Worm (Caenorhabditis elegans): ENCODE results near the gene F44B9.2.

The F44B9.2 gene

DNA sequence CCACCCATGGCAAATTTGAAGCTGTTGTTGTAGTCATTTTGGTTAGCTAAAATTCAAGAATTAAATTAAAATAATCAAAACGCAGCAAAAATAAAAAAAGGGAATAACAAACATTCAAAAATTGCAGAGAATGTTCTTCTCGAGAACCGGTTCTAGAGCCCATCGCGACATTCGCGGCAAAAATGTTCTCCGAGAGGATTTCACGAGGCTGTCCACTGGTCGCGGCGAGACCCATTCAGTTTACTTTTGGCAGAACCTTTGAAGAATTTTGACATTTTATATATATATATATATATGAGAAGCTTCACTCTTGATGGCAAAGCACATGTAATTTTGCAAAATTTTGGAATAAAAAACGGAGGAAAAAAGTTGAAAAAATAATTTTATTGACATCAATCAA lies 7.2 kb downstream of the F44B9.2 start, which contains the start of gene F44B9.8 (continued):
- TF ChIP-seq F33H1.4 (GFP tag; IDR thresholded peaks at IDR 0.05) (peak; percentile 80), T26A5.8 (tag; optimal IDR thresholded peaks at IDR 0.05) (no peak)

DNA sequence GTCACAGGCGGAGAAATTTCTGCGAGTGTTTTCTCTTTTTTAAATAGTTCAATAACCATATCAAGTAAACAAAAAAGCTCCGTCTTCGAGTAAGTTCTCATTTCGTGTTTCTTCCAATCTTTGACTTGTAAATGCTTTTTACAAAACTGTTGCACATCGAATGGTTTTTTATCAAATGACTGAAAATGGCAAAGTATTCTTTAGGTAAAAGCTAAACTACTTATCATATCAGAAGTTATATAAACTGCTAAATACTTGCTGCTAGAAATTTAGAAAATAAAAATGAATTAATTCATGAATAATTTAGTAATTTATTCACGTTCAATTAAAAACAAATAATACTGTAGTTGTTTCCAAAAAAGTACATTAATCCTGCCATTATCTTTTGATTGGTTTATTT lies 8.7 kb downstream of the F44B9.2 start, which contains the start of gene F44B9.9:
F44B9.9 (minus strand) TSS at position 101 of the 400 bp plus-strand sequence.
- TF ChIP-seq pha-4 (tag; optimal IDR thresholded peaks at IDR 0.05) (no peak), madf-10 (tag; optimal IDR thresholded peaks at IDR 0.05) (no peak)

DNA sequence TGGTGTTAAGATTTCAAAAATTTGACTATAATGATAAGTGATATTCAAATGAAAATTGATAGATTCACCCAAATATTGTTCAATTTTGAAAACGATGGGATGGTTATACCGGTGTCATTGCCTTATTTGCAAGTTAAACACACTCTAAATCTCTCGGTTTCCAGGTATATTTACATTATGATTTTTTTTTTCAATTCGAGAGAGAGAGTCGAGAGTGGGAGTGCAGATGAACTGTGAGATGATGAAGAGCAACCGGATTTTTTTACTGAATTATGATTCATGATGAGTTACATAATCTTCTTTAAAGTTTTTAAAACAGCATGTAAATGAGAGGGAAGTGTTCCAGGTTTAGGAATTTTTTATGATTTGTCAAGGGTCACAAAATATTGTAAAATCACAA lies 11.3 kb downstream of the F44B9.2 start, which contains the start of gene F44B9.10:
F44B9.10 (minus strand) TSS at position 101 of the 400 bp plus-strand sequence.
- TF ChIP-seq mxl-1 (tag; optimal IDR thresholded peaks at IDR 0.05) = no peak
- TF ChIP-seq nhr-120 (GFP tag; IDR thresholded peaks at IDR 0.05) = no peak
- TF ChIP-seq unc-130 (GFP tag; optimal IDR thresholded peaks at IDR 0.05) = no peak
- TF ChIP-seq aptf-3 (GFP tag; IDR thresholded peaks at IDR 0.05) = no peak
- TF ChIP-seq ztf-25 (GFP tag; IDR thresholded peaks at IDR 0.05) = no peak
- no peak for TF ChIP-seq lsy-27 (tag; optimal IDR thresholded peaks at IDR 0.05; ENCODE audit: borderline replicate concordance, insufficient read depth)
- TF ChIP-seq Y53G8AR.9 (GFP tag; conservative IDR thresholded peaks at IDR 0.05) = no peak
- no peak for TF ChIP-seq dpff-1 (tag; optimal IDR thresholded peaks at IDR 0.05)
- no peak for TF ChIP-seq Y95B8A.8 (GFP tag; IDR thresholded peaks at IDR 0.05)
- no peak for TF ChIP-seq unc-62 (GFP tag; optimal IDR thresholded peaks at IDR 0.05)
- TF ChIP-seq ceh-91 (GFP tag; IDR thresholded peaks at IDR 0.05) = no peak
- TF ChIP-seq ceh-58 (GFP tag; IDR thresholded peaks at IDR 0.05) = no peak
- TF ChIP-seq ztf-28 (GFP tag; IDR thresholded peaks at IDR 0.05) = no peak

DNA sequence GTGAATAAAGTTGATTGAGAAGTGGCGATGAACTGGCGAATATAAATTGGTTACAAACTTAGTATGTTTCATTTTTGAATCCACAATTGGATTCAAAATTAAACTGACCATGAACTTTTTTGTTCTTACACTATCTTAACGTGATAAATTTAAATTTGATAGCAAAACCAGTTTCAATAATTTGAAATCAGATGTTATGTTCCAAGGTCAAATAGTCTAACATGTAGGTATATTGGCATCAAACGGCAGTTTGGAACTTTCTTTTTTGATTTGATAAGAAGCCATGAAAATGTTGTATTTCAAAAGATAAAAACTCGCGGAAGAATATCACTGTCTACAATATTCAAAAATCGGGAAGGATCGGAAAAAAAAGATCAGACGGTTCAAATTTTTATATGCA lies 13.8 kb downstream of the F44B9.2 start:
- TF ChIP-seq nhr-90 (tag; optimal IDR thresholded peaks at IDR 0.05) = no peak
- no peak for TF ChIP-seq bed-1 (GFP tag; IDR thresholded peaks at IDR 0.05)
- no peak for TF ChIP-seq nhr-80 (tag; optimal IDR thresholded peaks at IDR 0.05)
- TF ChIP-seq tlf-1 (GFP tag; optimal IDR thresholded peaks at IDR 0.05) = no peak
- TF ChIP-seq rpc-1 (optimal IDR thresholded peaks at IDR 0.05) = no peak
- TF ChIP-seq rpc-1 (tag; optimal IDR thresholded peaks at IDR 0.05) = no peak

DNA sequence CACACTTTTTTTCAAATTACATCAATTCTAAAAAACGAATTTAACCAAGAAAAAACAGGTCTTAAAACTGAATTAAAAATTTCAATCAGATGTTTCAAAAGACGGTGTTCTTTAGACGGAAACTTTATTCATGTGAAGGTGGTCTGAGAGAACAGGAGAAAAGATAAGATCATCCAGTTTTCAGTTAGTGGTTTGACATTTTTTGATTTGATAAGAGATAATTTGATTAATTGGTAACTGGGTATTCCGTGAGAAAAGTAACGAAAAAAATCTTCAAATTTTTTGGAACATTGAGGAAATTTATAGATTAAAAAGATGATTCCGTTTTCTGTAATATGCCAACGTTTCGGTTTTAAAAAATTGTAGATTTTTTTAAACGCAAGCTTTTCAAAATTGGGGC lies 14.2 kb downstream of the F44B9.2 start:
- TF ChIP-seq rpc-1 (optimal IDR thresholded peaks at IDR 0.05) (no peak), rpc-1 (tag; optimal IDR thresholded peaks at IDR 0.05) (no peak), F49E8.2 (tag; optimal IDR thresholded peaks at IDR 0.05; ENCODE audit: insufficient read depth) (no peak), nhr-80 (tag; optimal IDR thresholded peaks at IDR 0.05) (no peak)

DNA sequence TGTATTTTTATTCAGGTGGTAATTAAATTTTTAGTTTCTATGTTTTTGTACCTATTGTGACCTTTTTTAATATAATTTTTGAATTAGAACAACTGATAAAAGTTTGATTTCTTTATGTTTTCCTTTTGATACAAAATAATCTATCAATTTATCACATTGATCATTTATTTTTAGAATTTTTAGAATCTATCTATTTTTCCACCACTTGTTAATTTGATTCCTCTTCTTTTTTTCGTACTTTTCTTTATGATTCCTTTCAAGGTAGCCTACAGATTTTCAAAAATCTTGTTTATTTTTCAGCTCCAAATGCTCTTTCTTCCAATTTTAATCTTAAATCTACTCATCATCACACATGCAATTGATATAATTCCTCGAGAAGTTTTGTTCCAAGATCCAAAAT lies 15.7 kb downstream of the F44B9.2 start, which contains the start of gene dpf-6:
dpf-6 (plus strand) TSS at position 301 of the 400 bp plus-strand sequence.
- no peak for TF ChIP-seq lin-40 (tag; optimal IDR thresholded peaks at IDR 0.05)
- no peak for TF ChIP-seq snpc-4 (GFP tag; optimal IDR thresholded peaks at IDR 0.05)
- no peak for TF ChIP-seq snpc-4 (tag; optimal IDR thresholded peaks at IDR 0.05)
- no peak for TF ChIP-seq Y56A3A.18 (GFP tag; IDR thresholded peaks at IDR 0.05)
- TF ChIP-seq C06A6.2 (GFP tag; conservative IDR thresholded peaks at IDR 0.05) = no peak
- no peak for TF ChIP-seq sptf-2 (GFP tag; optimal IDR thresholded peaks at IDR 0.05)
- TF ChIP-seq egrh-3 (GFP tag; IDR thresholded peaks at IDR 0.05) = no peak
- no peak for TF ChIP-seq zfh-2 (GFP tag; conservative IDR thresholded peaks at IDR 0.05)
- no peak for TF ChIP-seq let-526 (GFP tag; IDR thresholded peaks at IDR 0.05)
- no peak for TF ChIP-seq nhr-179 (tag; optimal IDR thresholded peaks at IDR 0.05)
- no peak for TF ChIP-seq lsl-1 (GFP tag; optimal IDR thresholded peaks at IDR 0.05)

Measured in whole organism, young adult.